Worm (Caenorhabditis elegans) whole organism, L2 larva: ENCODE measurements around the gene D1014.7.

Source experiments
- C34F6.9 ChIP-seq: fragments of 150-350 bp; optimal IDR thresholded peaks from 2 replicates; lab custom pipeline; 2014; ENCODE audit warnings: missing biosample characterization, missing genetic modification characterization
- R02D3.7 ChIP-seq: fragments of 150-350 bp; optimal IDR thresholded peaks from 2 replicates; lab custom pipeline; 2014; ENCODE audit warnings: missing biosample characterization, missing genetic modification characterization
- ZK546.5 ChIP-seq: sonication (generic microtip); optimal IDR thresholded peaks from 2 replicates; lab custom pipeline; 2017; ENCODE audit warnings: missing biosample characterization, missing genetic modification characterization
- alr-1 ChIP-seq: fragments of 150-350 bp; optimal IDR thresholded peaks from 2 replicates; lab custom pipeline; 2014; ENCODE audit warnings: missing biosample characterization, missing genetic modification characterization
- aly-2 ChIP-seq: fragments of 150-350 bp; optimal IDR thresholded peaks from 2 replicates; lab custom pipeline; 2014; ENCODE audit warnings: missing biosample characterization, missing genetic modification characterization
- blmp-1 ChIP-seq: sonication (generic microtip); optimal IDR thresholded peaks from 2 replicates; lab custom pipeline; 2017; ENCODE audit warnings: missing genetic modification characterization, mild to moderate bottlenecking, missing compliant biosample characterization, antibody characterized with exemption, moderate library complexity; ENCODE audit not compliant: insufficient read depth
- ceh-82 ChIP-seq: fragments of 150-350 bp; optimal IDR thresholded peaks from 2 replicates; lab custom pipeline; 2014; ENCODE audit warnings: missing biosample characterization, missing genetic modification characterization
- crh-2 ChIP-seq: sonication (generic microtip); optimal IDR thresholded peaks from 2 replicates; lab custom pipeline; 2017; ENCODE audit warnings: missing biosample characterization, missing genetic modification characterization
- dmd-4 ChIP-seq: sonication (generic microtip); optimal IDR thresholded peaks from 2 replicates; lab custom pipeline; 2017; ENCODE audit warnings: missing biosample characterization, missing genetic modification characterization
- elt-1 ChIP-seq: fragments of 150-350 bp; optimal IDR thresholded peaks from 2 replicates; lab custom pipeline; 2014; ENCODE audit warnings: missing biosample characterization, missing genetic modification characterization
- elt-3 ChIP-seq: sonication (generic microtip); optimal IDR thresholded peaks from 2 replicates; lab custom pipeline; 2017; ENCODE audit warnings: missing biosample characterization, missing genetic modification characterization
- fos-1 ChIP-seq: fragments of 150-350 bp; optimal IDR thresholded peaks from 2 replicates; lab custom pipeline; 2014; ENCODE audit warnings: missing biosample characterization, missing genetic modification characterization
- gmeb-1 ChIP-seq: fragments of 150-350 bp; optimal IDR thresholded peaks from 2 replicates; lab custom pipeline; 2014; ENCODE audit warnings: missing biosample characterization, missing genetic modification characterization
- lin-11 ChIP-seq: fragments of 150-350 bp; sonication (generic microtip); optimal IDR thresholded peaks from 2 replicates; lab custom pipeline; 2014; ENCODE audit warnings: missing biosample characterization, missing genetic modification characterization, inconsistent platforms, mixed read lengths
- lin-13 ChIP-seq: fragments of 150-350 bp; optimal IDR thresholded peaks from 2 replicates; lab custom pipeline; 2014; ENCODE audit warnings: missing biosample characterization, missing genetic modification reagents, missing genetic modification characterization
- lin-39 ChIP-seq: fragments of 150-350 bp; optimal IDR thresholded peaks from 2 replicates; lab custom pipeline; 2014; ENCODE audit warnings: missing biosample characterization, missing genetic modification reagents, missing genetic modification characterization
- lsy-2 ChIP-seq, 2 experiments: fragments of 150-350 bp in 1 of 2; sonication (generic microtip) in 1 of 2; optimal IDR thresholded peaks; 2 replicates each; lab custom pipeline; 2014 to 2017; ENCODE audit warnings: missing biosample characterization in 2 of 2, missing genetic modification characterization in 2 of 2
- mbf-1 ChIP-seq: sonication (generic microtip); optimal IDR thresholded peaks from 2 replicates; lab custom pipeline; 2017; ENCODE audit warnings: missing biosample characterization, missing genetic modification characterization
- mdl-1 ChIP-seq, 2 experiments: fragments of 150-350 bp in 1 of 2; sonication (generic microtip) in 1 of 2; optimal IDR thresholded peaks; 2 replicates each; lab custom pipeline; 2017; ENCODE audit warnings: missing biosample characterization in 2 of 2, missing genetic modification characterization in 2 of 2
- nhr-12 ChIP-seq: fragments of 150-350 bp; optimal IDR thresholded peaks from 2 replicates; lab custom pipeline; 2014; ENCODE audit warnings: missing biosample characterization, missing genetic modification characterization
- nhr-129 ChIP-seq: fragments of 150-350 bp; optimal IDR thresholded peaks from 2 replicates; lab custom pipeline; 2014; ENCODE audit warnings: missing biosample characterization, missing genetic modification characterization
- nhr-21 ChIP-seq: fragments of 150-350 bp; optimal IDR thresholded peaks from 2 replicates; lab custom pipeline; 2014; ENCODE audit warnings: missing biosample characterization, missing genetic modification characterization
- nhr-23 ChIP-seq: fragments of 150-350 bp; optimal IDR thresholded peaks from 2 replicates; lab custom pipeline; 2014; ENCODE audit warnings: missing biosample characterization, missing genetic modification reagents, missing genetic modification characterization
- nhr-237 ChIP-seq: fragments of 150-350 bp; optimal IDR thresholded peaks from 2 replicates; lab custom pipeline; 2014; ENCODE audit warnings: missing biosample characterization, missing genetic modification characterization
- nhr-25 ChIP-seq: fragments of 150-350 bp; sonication (generic microtip); optimal IDR thresholded peaks from 3 replicates; lab custom pipeline; 2014; ENCODE audit warnings: missing biosample characterization, missing genetic modification characterization
- nhr-6 ChIP-seq: fragments of 150-350 bp; optimal IDR thresholded peaks from 2 replicates; lab custom pipeline; 2014; ENCODE audit warnings: missing biosample characterization, missing genetic modification characterization
- nhr-77 ChIP-seq: fragments of 150-350 bp; optimal IDR thresholded peaks from 2 replicates; lab custom pipeline; 2014; ENCODE audit warnings: missing biosample characterization, missing genetic modification characterization
- sem-4 ChIP-seq: fragments of 150-350 bp; optimal IDR thresholded peaks from 2 replicates; lab custom pipeline; 2014; ENCODE audit warnings: missing biosample characterization, missing genetic modification reagents, missing genetic modification characterization
- skn-1 ChIP-seq: sonication (generic microtip); optimal IDR thresholded peaks from 2 replicates; lab custom pipeline; 2017; ENCODE audit warnings: missing biosample characterization, missing genetic modification characterization
- sma-3 ChIP-seq: sonication (generic microtip); optimal IDR thresholded peaks from 2 replicates; lab custom pipeline; 2016; ENCODE audit warnings: missing genetic modification reagents, missing genetic modification characterization, missing compliant biosample characterization
- sma-9 ChIP-seq, 2 experiments: fragments of 150-350 bp in 1 of 2; sonication (generic microtip) in 1 of 2; optimal IDR thresholded peaks; 2 replicates each; lab custom pipeline; 2014 to 2016; ENCODE audit warnings: missing genetic modification characterization in 2 of 2, mild to moderate bottlenecking in 1 of 2, missing biosample characterization in 1 of 2, missing compliant biosample characterization in 1 of 2, missing genetic modification reagents in 1 of 2, moderate library complexity in 1 of 2
- unc-55 ChIP-seq: fragments of 150-350 bp; sonication (generic microtip); optimal IDR thresholded peaks from 3 replicates; lab custom pipeline; 2014; ENCODE audit warnings: missing biosample characterization, missing genetic modification reagents, missing genetic modification characterization
- unc-62 ChIP-seq: fragments of 150-350 bp; optimal IDR thresholded peaks from 2 replicates; lab custom pipeline; 2014; ENCODE audit warnings: missing biosample characterization, missing genetic modification reagents, missing genetic modification characterization
- zag-1 ChIP-seq: fragments of 150-350 bp; optimal IDR thresholded peaks from 2 replicates; lab custom pipeline; 2014; ENCODE audit warnings: missing biosample characterization, missing genetic modification characterization
- ztf-1 ChIP-seq: fragments of 200-800 bp; sonication (Bioruptor generic); conservative IDR thresholded peaks from 2 replicates; pipeline ENCODE4 v1.3.6; 2022; ENCODE audit warnings: missing genetic modification characterization, missing compliant biosample characterization
- ztf-4 ChIP-seq: fragments of 150-350 bp; optimal IDR thresholded peaks from 2 replicates; lab custom pipeline; 2014; ENCODE audit warnings: missing biosample characterization, missing genetic modification characterization

D1014.7 gene

DNA sequence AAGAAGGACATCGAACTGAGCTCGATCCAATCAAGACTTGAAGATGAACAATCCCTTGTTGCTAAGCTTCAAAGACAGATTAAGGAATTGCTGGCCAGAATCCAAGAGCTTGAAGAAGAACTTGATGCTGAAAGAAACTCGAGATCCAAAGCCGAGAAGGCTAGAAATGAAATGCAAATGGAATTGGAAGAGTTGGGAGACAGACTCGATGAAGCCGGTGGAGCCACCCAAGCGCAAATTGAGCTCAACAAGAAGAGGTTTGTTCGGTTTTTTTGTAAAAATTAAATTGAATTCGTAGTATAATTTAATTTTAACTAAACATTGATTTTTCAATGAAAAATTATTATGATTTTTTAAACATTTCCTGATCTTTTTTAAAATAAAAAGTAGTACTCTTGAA lies 3.5 kb upstream of the D1014.7 start:
- TF ChIP-seq ztf-4 (tag; lab: Kevin White, UChicago): no peak

DNA sequence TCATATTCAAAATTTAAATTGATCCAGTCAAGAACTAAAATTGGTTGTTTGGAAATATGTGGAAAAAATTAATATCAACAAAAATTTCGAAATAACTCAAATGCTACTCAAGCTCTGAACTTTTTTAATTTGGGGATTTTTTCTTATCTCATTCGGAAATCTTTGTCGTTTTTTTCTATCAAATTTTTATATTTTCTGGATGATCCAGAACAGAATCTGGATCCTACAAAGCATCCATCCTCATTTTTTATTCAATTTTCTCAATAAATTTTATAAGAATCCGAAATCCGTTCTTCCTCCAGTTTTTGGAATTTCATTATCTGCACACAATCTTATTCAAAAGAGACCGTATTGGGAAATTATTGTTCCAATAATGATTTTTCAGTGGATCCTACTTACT lies 2.8 kb downstream of the D1014.7 start, which contains the start of gene D1014.6:
TSS of gene D1014.6 (plus strand) at position 301 of the 400 bp plus-strand sequence.
- no peak for TF ChIP-seq ceh-82
- no peak for TF ChIP-seq aly-2 (tag; lab: Kevin White, UChicago)
- no peak for TF ChIP-seq mdl-1 (tag; optimal IDR thresholded peaks at IDR 0.05; lab: Kevin White, UChicago)
- no peak for TF ChIP-seq nhr-21
- TF ChIP-seq ztf-4 (tag; lab: Kevin White, UChicago): no peak
- TF ChIP-seq unc-62 (GFP tag; lab: Kevin White, UChicago): no peak

DNA sequence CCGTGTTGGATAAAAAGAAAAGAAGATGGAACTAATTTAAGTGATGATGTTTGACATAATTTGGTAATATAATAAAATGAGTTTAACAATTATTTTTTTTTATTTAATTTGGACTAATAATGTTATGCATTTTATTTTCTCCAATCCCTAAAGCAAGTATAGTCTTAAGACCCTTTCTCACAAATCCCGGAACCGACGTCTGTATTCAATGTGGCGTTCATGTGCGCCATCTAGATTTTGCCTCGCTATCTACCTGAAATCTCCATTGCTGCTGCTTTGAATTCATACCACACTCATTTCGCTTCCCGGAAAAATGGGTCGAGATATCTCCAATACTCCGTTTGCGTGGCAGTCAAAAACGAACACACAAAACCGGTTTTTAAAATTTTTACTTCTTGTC lies 5.3 kb downstream of the D1014.7 start, which contains the start of gene D1014.5:
TSS of gene D1014.5 (plus strand) at position 301 of the 400 bp plus-strand sequence.
- TF ChIP-seq ztf-1 (no peak), lin-39 (tag; lab: Kevin White, UChicago) (no peak), gmeb-1 (no peak), unc-62 (GFP tag; lab: Kevin White, UChicago) (no peak), sem-4 (no peak), alr-1 (tag; lab: Kevin White, UChicago) (no peak), nhr-25 (no peak), sma-9 (GFP tag; optimal IDR thresholded peaks at IDR 0.05; lab: Kevin White, UChicago) (no peak), sma-9 (tag; optimal IDR thresholded peaks at IDR 0.05; lab: Kevin White, UChicago) (no peak), ZK546.5 (tag; lab: Kevin White, UChicago) (no peak), lin-13 (GFP tag; lab: Kevin White, UChicago) (no peak), aly-2 (tag; lab: Kevin White, UChicago) (no peak), unc-55 (GFP tag; lab: Kevin White, UChicago) (no peak), elt-1 (tag; lab: Kevin White, UChicago) (no peak)

DNA sequence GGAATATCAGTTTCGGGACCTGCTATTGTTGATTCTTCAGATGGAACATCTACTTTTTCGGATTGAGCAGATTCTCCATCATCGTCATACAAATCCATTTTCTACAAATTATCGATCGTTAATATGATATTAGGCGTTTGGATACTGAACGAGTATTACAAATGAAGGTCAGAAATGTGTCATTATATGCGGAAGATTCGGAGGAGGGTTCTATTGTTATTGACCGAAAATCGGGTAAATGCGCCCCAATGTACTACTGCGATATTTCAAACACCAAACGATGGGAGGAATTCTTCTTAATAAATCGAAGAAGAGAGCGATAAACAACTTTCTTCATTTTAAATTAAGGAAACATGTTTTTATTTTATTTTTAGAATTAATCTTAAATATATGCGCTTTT lies 11.2 kb downstream of the D1014.7 start, which contains the start of gene spr-1:
TSS of gene spr-1 (minus strand) at position 101 of the 400 bp plus-strand sequence.
- TF ChIP-seq ZK546.5 (tag; lab: Kevin White, UChicago) (no peak), lin-39 (tag; lab: Kevin White, UChicago) (no peak), fos-1 (tag; lab: Kevin White, UChicago) (no peak), R02D3.7 (tag; lab: Kevin White, UChicago) (no peak), aly-2 (tag; lab: Kevin White, UChicago) (no peak), zag-1 (tag; lab: Kevin White, UChicago) (no peak), skn-1 (tag; lab: Kevin White, UChicago) (no peak), lin-13 (GFP tag; lab: Kevin White, UChicago) (no peak), elt-3 (tag; lab: Kevin White, UChicago) (no peak), nhr-77 (no peak), nhr-12 (tag; lab: Kevin White, UChicago) (no peak), nhr-23 (tag; lab: Kevin White, UChicago) (no peak), mdl-1 (tag; optimal IDR thresholded peaks at IDR 0.05; lab: Kevin White, UChicago) (no peak), lin-11 (tag; lab: Kevin White, UChicago) (no peak), sma-3 (GFP tag; lab: Kevin White, UChicago) (no peak), nhr-237 (tag; lab: Kevin White, UChicago) (no peak), ztf-4 (tag; lab: Kevin White, UChicago) (no peak), C34F6.9 (tag; lab: Kevin White, UChicago) (no peak)

DNA sequence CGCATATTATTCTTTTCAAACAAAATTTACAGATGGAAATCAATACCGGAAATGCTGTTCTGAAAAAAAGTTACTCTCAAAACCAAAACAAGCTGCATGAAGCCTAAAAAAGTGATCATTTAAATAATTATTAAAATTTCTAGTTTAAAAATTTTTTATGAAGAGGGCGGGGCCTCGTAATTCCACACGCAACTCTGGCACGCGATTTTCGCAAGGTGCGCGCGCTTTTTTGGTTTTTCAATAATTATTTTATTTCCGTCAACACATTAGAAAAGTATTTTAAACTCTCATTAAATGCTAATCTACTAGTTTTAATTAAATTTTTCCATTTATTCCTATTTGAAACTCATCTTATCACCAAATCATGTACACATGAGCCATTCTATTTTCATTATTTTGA lies 11.7 kb downstream of the D1014.7 start:
- no peak for TF ChIP-seq nhr-129 (tag; lab: Kevin White, UChicago)
- TF ChIP-seq blmp-1 (tag; lab: Kevin White, UChicago): no peak
- TF ChIP-seq sma-9 (GFP tag; optimal IDR thresholded peaks at IDR 0.05; lab: Kevin White, UChicago): no peak
- TF ChIP-seq sma-9 (tag; optimal IDR thresholded peaks at IDR 0.05; lab: Kevin White, UChicago): no peak
- no peak for TF ChIP-seq ceh-82
- TF ChIP-seq lsy-2 (tag; optimal IDR thresholded peaks at IDR 0.05; lab: Kevin White, UChicago): no peak
- no peak for TF ChIP-seq elt-1 (tag; lab: Kevin White, UChicago)
- no peak for TF ChIP-seq R02D3.7 (tag; lab: Kevin White, UChicago)
- TF ChIP-seq dmd-4: no peak
- no peak for TF ChIP-seq crh-2 (tag; lab: Kevin White, UChicago)
- TF ChIP-seq sma-3 (GFP tag; lab: Kevin White, UChicago): no peak
- TF ChIP-seq zag-1 (tag; lab: Kevin White, UChicago): no peak
- TF ChIP-seq unc-55 (GFP tag; lab: Kevin White, UChicago): no peak
- no peak for TF ChIP-seq mbf-1 (tag; lab: Kevin White, UChicago)
- no peak for TF ChIP-seq nhr-6 (tag; lab: Kevin White, UChicago)
- TF ChIP-seq, all 48 proteins: peak for 0
